Fruit fly (Drosophila melanogaster) whole organism, embryonic: Measurements from ENCODE around the gene CG1231.

Experiments used
- Ada2b ChIP-seq: fragments of 200-800 bp; sonication (Bioruptor generic); IDR thresholded peaks from 2 replicates; pipeline ENCODE4 v1.3.6; 2022; ENCODE audit warnings: missing biosample characterization, missing genetic modification characterization
- B-H2 ChIP-seq: fragments of 200-800 bp; sonication (Bioruptor generic); optimal IDR thresholded peaks from 2 replicates; lab custom pipeline; 2018; ENCODE audit warnings: missing biosample characterization, mild to moderate bottlenecking, missing genetic modification characterization
- Bgb ChIP-seq: fragments of 200-800 bp; sonication (Bioruptor generic); IDR thresholded peaks from 2 replicates; pipeline ENCODE4 v1.3.6; 2022; ENCODE audit warnings: missing biosample characterization, missing genetic modification characterization; ENCODE audit not compliant: partially characterized antibody
- CG10147 ChIP-seq: fragments of 200-800 bp; sonication (Bioruptor generic); optimal IDR thresholded peaks from 2 replicates; lab custom pipeline; 2019; ENCODE audit warnings: missing biosample characterization, mild to moderate bottlenecking, missing genetic modification characterization, moderate library complexity
- CG10543 ChIP-seq: fragments of 200-800 bp; sonication (Bioruptor generic); optimal IDR thresholded peaks from 3 replicates; lab custom pipeline; 2017; ENCODE audit warnings: missing biosample characterization, mild to moderate bottlenecking, missing genetic modification characterization, moderate library complexity
- CG13296 ChIP-seq: fragments of 200-800 bp; sonication (Bioruptor generic); optimal IDR thresholded peaks from 3 replicates; lab custom pipeline; 2018; ENCODE audit warnings: missing biosample characterization, mild to moderate bottlenecking, missing genetic modification characterization
- CG13624 ChIP-seq: fragments of 200-800 bp; sonication (Bioruptor generic); optimal IDR thresholded peaks from 2 replicates; lab custom pipeline; 2016; ENCODE audit warnings: missing biosample characterization, missing genetic modification characterization
- CG14860 ChIP-seq: fragments of 200-800 bp; sonication (Bioruptor generic); IDR thresholded peaks from 3 replicates; pipeline ENCODE4 v1.3.6; 2022; ENCODE audit warnings: missing biosample characterization, missing genetic modification characterization; ENCODE audit not compliant: partially characterized antibody
- CG16815 ChIP-seq: fragments of 200-800 bp; sonication (Bioruptor generic); optimal IDR thresholded peaks from 3 replicates; lab custom pipeline; 2017; ENCODE audit warnings: missing biosample characterization, mild to moderate bottlenecking, missing genetic modification characterization
- CG31441 ChIP-seq: fragments of 200-800 bp; sonication (Bioruptor generic); IDR thresholded peaks from 2 replicates; pipeline ENCODE4 v1.3.6; 2022; ENCODE audit warnings: missing biosample characterization, missing genetic modification characterization
- CG34224 ChIP-seq: fragments of 200-800 bp; sonication (Bioruptor generic); IDR thresholded peaks from 3 replicates; pipeline ENCODE4 v1.3.6; 2022; ENCODE audit warnings: missing biosample characterization, missing genetic modification characterization; ENCODE audit not compliant: partially characterized antibody
- CG34376 ChIP-seq: fragments of 200-800 bp; sonication (Bioruptor generic); optimal IDR thresholded peaks from 2 replicates; lab custom pipeline; 2018; ENCODE audit warnings: missing biosample characterization, mild to moderate bottlenecking, missing genetic modification characterization
- CG3995 ChIP-seq: fragments of 200-800 bp; sonication (Bioruptor generic); optimal IDR thresholded peaks from 3 replicates; lab custom pipeline; 2016; ENCODE audit warnings: missing biosample characterization, missing genetic modification characterization
- CG43689 ChIP-seq: fragments of 200-800 bp; sonication (Bioruptor generic); IDR thresholded peaks from 2 replicates; pipeline ENCODE4 v1.3.6; 2022; ENCODE audit warnings: missing biosample characterization, missing genetic modification characterization
- CG4730 ChIP-seq: fragments of 200-800 bp; sonication (Bioruptor generic); IDR thresholded peaks from 2 replicates; pipeline ENCODE4 v1.3.6; 2022; ENCODE audit warnings: missing biosample characterization, missing genetic modification characterization
- CG8290 ChIP-seq, 3 experiments: fragments of 200-800 bp; sonication (Bioruptor generic); optimal IDR thresholded peaks; 2 replicates each; lab custom pipeline; 2016 to 2019; ENCODE audit warnings: missing biosample characterization in 3 of 3, missing genetic modification characterization in 3 of 3, mild to moderate bottlenecking in 2 of 3, moderate library complexity in 1 of 3
- CG8765 ChIP-seq: fragments of 200-800 bp; sonication (Bioruptor generic); IDR thresholded peaks from 2 replicates; pipeline ENCODE4 v1.3.6; 2022; ENCODE audit warnings: missing biosample characterization, missing genetic modification characterization
- CG8924 ChIP-seq: fragments of 200-800 bp; optimal IDR thresholded peaks from 3 replicates; lab custom pipeline; 2019; ENCODE audit warnings: missing biosample characterization, mild to moderate bottlenecking, missing genetic modification characterization, moderate library complexity
- CG9215 ChIP-seq: fragments of 200-800 bp; sonication (Bioruptor generic); IDR thresholded peaks from 2 replicates; pipeline ENCODE4 v1.3.6; 2022; ENCODE audit warnings: missing biosample characterization, missing genetic modification characterization
- CG9727 ChIP-seq: fragments of 200-800 bp; sonication (Bioruptor generic); optimal IDR thresholded peaks from 3 replicates; lab custom pipeline; 2017; ENCODE audit warnings: missing biosample characterization, mild to moderate bottlenecking, missing genetic modification characterization
- CG9797 ChIP-seq: fragments of 200-800 bp; sonication (Bioruptor generic); optimal IDR thresholded peaks from 3 replicates; lab custom pipeline; 2018; ENCODE audit warnings: missing biosample characterization, mild to moderate bottlenecking, missing genetic modification characterization
- Dll ChIP-seq: fragments of 200-800 bp; sonication (Bioruptor generic); IDR thresholded peaks from 4 replicates; pipeline ENCODE4 v1.3.6; 2022; ENCODE audit warnings: missing biosample characterization, missing genetic modification characterization; ENCODE audit not compliant: partially characterized antibody
- E2f2 ChIP-seq: fragments of 200-800 bp; sonication (Bioruptor generic); IDR thresholded peaks from 2 replicates; pipeline ENCODE4 v1.3.6; 2022; ENCODE audit warnings: missing biosample characterization, missing genetic modification characterization
- Fer3 ChIP-seq: fragments of 200-800 bp; sonication (Bioruptor generic); optimal IDR thresholded peaks from 2 replicates; lab custom pipeline; 2018; ENCODE audit warnings: missing biosample characterization, mild to moderate bottlenecking, missing genetic modification characterization, moderate library complexity
- HLH4C ChIP-seq: fragments of 200-800 bp; sonication (Bioruptor generic); IDR thresholded peaks from 3 replicates; pipeline ENCODE4 v1.3.6; 2022; ENCODE audit warnings: missing biosample characterization, missing genetic modification characterization; ENCODE audit not compliant: partially characterized antibody
- Hmr ChIP-seq: fragments of 200-800 bp; sonication (Bioruptor generic); optimal IDR thresholded peaks from 3 replicates; lab custom pipeline; 2017; ENCODE audit warnings: mild to moderate bottlenecking, missing biosample characterization, missing genetic modification reagents, missing genetic modification characterization
- Myb ChIP-seq: fragments of 200-800 bp; sonication (Bioruptor generic); optimal IDR thresholded peaks from 2 replicates; lab custom pipeline; 2016; ENCODE audit warnings: missing biosample characterization, missing genetic modification characterization
- Nf-YC ChIP-seq: fragments of 200-800 bp; optimal IDR thresholded peaks from 3 replicates; lab custom pipeline; 2019; ENCODE audit warnings: missing biosample characterization, mild to moderate bottlenecking, missing genetic modification characterization, moderate library complexity
- PHDP ChIP-seq: fragments of 200-800 bp; sonication (Bioruptor generic); optimal IDR thresholded peaks from 3 replicates; lab custom pipeline; 2018; ENCODE audit warnings: missing biosample characterization, mild to moderate bottlenecking, missing genetic modification characterization, moderate library complexity
- Six4 ChIP-seq: fragments of 200-800 bp; sonication (Bioruptor generic); optimal IDR thresholded peaks from 2 replicates; lab custom pipeline; 2016; ENCODE audit warnings: missing biosample characterization, missing genetic modification characterization
- caup ChIP-seq: fragments of 200-800 bp; sonication (Bioruptor generic); optimal IDR thresholded peaks from 3 replicates; lab custom pipeline; 2017; ENCODE audit warnings: missing biosample characterization, mild to moderate bottlenecking, missing genetic modification characterization, moderate library complexity; ENCODE audit not compliant: severe bottlenecking
- ci ChIP-seq: fragments of 200-800 bp; sonication (Bioruptor generic); IDR thresholded peaks from 3 replicates; pipeline ENCODE4 v1.3.6; 2022; ENCODE audit warnings: missing biosample characterization, missing genetic modification characterization
- croc ChIP-seq: fragments of 200-800 bp; sonication (Bioruptor generic); conservative IDR thresholded peaks from 3 replicates; pipeline ENCODE4 v1.3.6; 2022; ENCODE audit warnings: missing biosample characterization, missing genetic modification characterization
- dm ChIP-seq: fragments of 200-800 bp; sonication (Bioruptor generic); optimal IDR thresholded peaks from 3 replicates; lab custom pipeline; 2016; ENCODE audit warnings: missing biosample characterization, missing genetic modification characterization
- gfzf ChIP-seq: fragments of 200-800 bp; sonication (Bioruptor generic); optimal IDR thresholded peaks from 2 replicates; lab custom pipeline; 2016; ENCODE audit warnings: missing biosample characterization, mild to moderate bottlenecking, missing genetic modification characterization, moderate library complexity
- lov ChIP-seq, 2 experiments: fragments of 200-800 bp in 1 of 2; fragments of >200 bp in 1 of 2; sonication (Bioruptor generic) in 1 of 2; IDR thresholded peaks in 1 of 2; optimal IDR thresholded peaks in 1 of 2; 2 replicates in 1 of 2; 3 replicates in 1 of 2; pipeline versions ENCODE4 v1.3.6 to Lab custom; 2017 to 2022; ENCODE audit warnings: missing biosample characterization in 1 of 2, missing genetic modification characterization in 1 of 2
- maf-S ChIP-seq: fragments of 200-800 bp; sonication (Bioruptor generic); optimal IDR thresholded peaks from 2 replicates; lab custom pipeline; 2016; ENCODE audit warnings: missing biosample characterization, missing genetic modification characterization
- mirr ChIP-seq: fragments of 200-800 bp; sonication (Bioruptor generic); optimal IDR thresholded peaks from 3 replicates; lab custom pipeline; 2018; ENCODE audit warnings: missing biosample characterization, mild to moderate bottlenecking, missing genetic modification characterization
- mld ChIP-seq: fragments of 200-800 bp; sonication (Bioruptor generic); IDR thresholded peaks from 3 replicates; pipeline ENCODE4 v1.3.6; 2022; ENCODE audit warnings: missing biosample characterization, missing genetic modification characterization; ENCODE audit not compliant: partially characterized antibody
- pnt ChIP-seq: fragments of 200-800 bp; sonication (Bioruptor generic); optimal IDR thresholded peaks from 3 replicates; lab custom pipeline; 2016; ENCODE audit warnings: missing biosample characterization, missing genetic modification characterization
- pzg ChIP-seq: fragments of 200-800 bp; sonication (Bioruptor generic); optimal IDR thresholded peaks from 3 replicates; lab custom pipeline; 2018; ENCODE audit warnings: missing biosample characterization, mild to moderate bottlenecking, missing genetic modification characterization, moderate library complexity
- salm ChIP-seq: fragments of 200-800 bp; sonication (Bioruptor generic); optimal IDR thresholded peaks from 2 replicates; lab custom pipeline; 2018; ENCODE audit warnings: missing biosample characterization, mild to moderate bottlenecking, missing genetic modification characterization
- sna ChIP-seq: fragments of 200-800 bp; sonication (Bioruptor generic); IDR thresholded peaks from 2 replicates; pipeline ENCODE4 v1.3.6; 2022; ENCODE audit warnings: missing biosample characterization, missing genetic modification characterization; ENCODE audit not compliant: partially characterized antibody
- sob ChIP-seq: fragments of 200-800 bp; sonication (Bioruptor generic); IDR thresholded peaks from 2 replicates; pipeline ENCODE4 v1.3.6; 2022; ENCODE audit warnings: missing biosample characterization, missing genetic modification characterization
- sug ChIP-seq: fragments of 200-800 bp; optimal IDR thresholded peaks from 2 replicates; lab custom pipeline; 2019; ENCODE audit warnings: missing biosample characterization, mild to moderate bottlenecking, missing genetic modification characterization, moderate library complexity
- tna ChIP-seq: fragments of 200-800 bp; sonication (Bioruptor generic); IDR thresholded peaks from 2 replicates; pipeline ENCODE4 v1.3.6; 2022; ENCODE audit warnings: missing biosample characterization, missing genetic modification characterization; ENCODE audit not compliant: partially characterized antibody
- vvl ChIP-seq: fragments of 200-800 bp; sonication (Bioruptor generic); IDR thresholded peaks from 2 replicates; pipeline ENCODE4 v1.3.6; 2022; ENCODE audit warnings: missing biosample characterization, missing genetic modification characterization

The CG1231 gene

dm6 chr3L:329153-329698 lies 27.0 kb upstream of the CG1231 start (continued):
- TF ChIP-seq CG9215 (GFP tag; lab: Robert Waterston, UW) = no peak
- peak; percentile 26 for TF ChIP-seq Fer3 (tag; lab: Kevin White, UChicago)
- TF ChIP-seq CG43689 (GFP tag; lab: Robert Waterston, UW) = no peak
- TF ChIP-seq CG10543 (GFP tag; lab: Kevin White, UChicago) = peak; percentile 9
- peak; percentile 42; the same call in 1 of the 2 replicates for TF ChIP-seq Bgb
- no peak for TF ChIP-seq mld
- TF ChIP-seq CG34224 = peak; percentile 40; the same call in 1 of the 3 replicates
- TF ChIP-seq Six4 (GFP tag; lab: Kevin White, UChicago) = no peak
- peak; percentile 22; the same call in 1 of the 3 replicates for TF ChIP-seq HLH4C (GFP tag; lab: Robert Waterston, UW)
- 0 out of 2 replicates have a peak, but pooled peaks have one; percentile 8 for TF ChIP-seq sob (GFP tag; lab: Robert Waterston, UW)
- peak; percentile 63 for TF ChIP-seq caup (GFP tag; lab: Kevin White, UChicago)
- peak; percentile 18 for TF ChIP-seq CG9797 (GFP tag; lab: Kevin White, UChicago)
- peak; percentile 23 for TF ChIP-seq CG13624 (GFP tag; lab: Kevin White, UChicago)
- 0 out of 2 replicates have a peak, but pooled peaks have one; percentile 42 for TF ChIP-seq sna (GFP tag; lab: Robert Waterston, UW)
- peak; percentile 25 for TF ChIP-seq sug (tag; lab: Kevin White, UChicago)
- TF ChIP-seq tna (GFP tag; lab: Robert Waterston, UW) = peak; percentile 17; the same call in 1 of the 2 replicates
- peak; percentile 64 for TF ChIP-seq gfzf
- TF ChIP-seq CG8290 (GFP tag; optimal IDR thresholded peaks at IDR 0.05; lab: Kevin White, UChicago) = peak; percentile 16
- TF ChIP-seq CG8290 (tag; optimal IDR thresholded peaks at IDR 0.05; lab: Kevin White, UChicago) = peak in 1 of 2 experiments; percentile 9
- no peak for TF ChIP-seq CG9727 (GFP tag; lab: Kevin White, UChicago)
- TF ChIP-seq PHDP (tag; lab: Kevin White, UChicago) = peak; percentile 19
- TF ChIP-seq mirr (GFP tag; lab: Kevin White, UChicago) = peak; percentile 45
- TF ChIP-seq B-H2 (GFP tag; lab: Kevin White, UChicago) = peak; percentile 24
- peak; percentile 37 for TF ChIP-seq Hmr
- peak; percentile 39 for TF ChIP-seq pzg
- no peak for TF ChIP-seq pnt (GFP tag; lab: Kevin White, UChicago)
- TF ChIP-seq CG34376 (GFP tag; lab: Kevin White, UChicago) = peak; percentile 74
- TF ChIP-seq CG8765 = no peak
- TF ChIP-seq salm (tag; lab: Kevin White, UChicago) = peak; percentile 18
- TF ChIP-seq ci (GFP tag; lab: Robert Waterston, UW) = peak; percentile 31; the same call in 1 of the 3 replicates
- no peak for TF ChIP-seq CG8924 (tag; lab: Kevin White, UChicago)
- no peak for TF ChIP-seq dm (GFP tag; lab: Kevin White, UChicago)
- peak; percentile 30 for TF ChIP-seq Myb (GFP tag; lab: Kevin White, UChicago)
- TF ChIP-seq lov (optimal IDR thresholded peaks at IDR 0.05; lab: Kevin White, UChicago) = no peak
- TF ChIP-seq lov (GFP tag; IDR thresholded peaks at IDR 0.05; lab: Robert Waterston, UW) = no peak
- peak; percentile 10 for TF ChIP-seq Nf-YC (tag; lab: Kevin White, UChicago)
- TF ChIP-seq E2f2 = peak; percentile 59
- peak; percentile 48; the same call in 2 of the 3 replicates for TF ChIP-seq CG14860 (GFP tag; lab: Robert Waterston, UW)
- TF ChIP-seq CG10147 = peak; percentile 22
- no peak for TF ChIP-seq CG3995 (GFP tag; lab: Kevin White, UChicago)
- TF ChIP-seq vvl = 0 out of 2 replicates have a peak, but pooled peaks have one; percentile 19
- no peak for TF ChIP-seq maf-S
- TF ChIP-seq CG16815 (GFP tag; lab: Kevin White, UChicago) = no peak
- TF ChIP-seq Dll (GFP tag; lab: Robert Waterston, UW) = peak; percentile 63; the same call in 1 of the 4 replicates
- TF ChIP-seq croc (GFP tag; lab: Robert Waterston, UW) = no peak
- TF ChIP-seq CG13296 (GFP tag; lab: Kevin White, UChicago) = peak; percentile 70
- TF ChIP-seq CG4730 (GFP tag; lab: Robert Waterston, UW) = no peak
- no peak for TF ChIP-seq CG31441 (GFP tag; lab: Robert Waterston, UW)
- TF ChIP-seq Ada2b (GFP tag; lab: Robert Waterston, UW) = no peak
